Fruit fly (Drosophila melanogaster): ENCODE results near the gene CG42337.

DNA sequence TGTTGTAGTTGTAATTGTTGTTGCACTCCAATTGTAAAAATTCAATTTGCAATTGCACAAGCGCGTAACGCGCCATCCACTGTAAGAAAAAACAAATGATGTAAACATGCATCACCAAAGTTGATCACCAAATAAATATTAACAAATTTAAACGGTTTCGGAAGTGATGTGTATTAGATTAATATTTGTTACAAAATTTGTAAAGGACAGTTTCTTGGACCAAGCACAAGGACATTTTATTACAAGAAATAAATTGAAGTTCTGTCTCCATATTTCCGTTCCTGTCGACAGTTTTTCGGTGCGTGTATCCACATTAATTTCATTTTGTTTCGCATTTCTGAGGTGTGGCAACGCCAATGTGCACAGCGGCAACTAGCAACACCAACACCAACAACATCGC lies 36.6 kb upstream of the CG42337 start:
- no peak for TF ChIP-seq CG3847 (GFP tag; IDR thresholded peaks at IDR 0.05)
- no peak for TF ChIP-seq dpn (GFP tag; optimal IDR thresholded peaks at IDR 0.05)
- no peak for TF ChIP-seq chn (GFP tag; optimal IDR thresholded peaks at IDR 0.05)
- no peak for TF ChIP-seq Fer1 (GFP tag; optimal IDR thresholded peaks at IDR 0.05)
- no peak for TF ChIP-seq CG13424 (tag; optimal IDR thresholded peaks at IDR 0.05)
- TF ChIP-seq fd64A (GFP tag; optimal IDR thresholded peaks at IDR 0.05) = no peak
- TF ChIP-seq prd (optimal IDR thresholded peaks at IDR 0.05) = no peak
- TF ChIP-seq prd (GFP tag; IDR thresholded peaks at IDR 0.05) = no peak
- no peak for TF ChIP-seq fru (optimal IDR thresholded peaks at IDR 0.05)
- no peak for TF ChIP-seq CG12769 (tag; optimal IDR thresholded peaks at IDR 0.05)
- no peak for TF ChIP-seq vvl (GFP tag; IDR thresholded peaks at IDR 0.05)
- no peak for TF ChIP-seq gem (tag; optimal IDR thresholded peaks at IDR 0.05)
- no peak for TF ChIP-seq CG16779 (GFP tag; IDR thresholded peaks at IDR 0.05)

Data from whole organism, embryonic.